Fruit fly (Drosophila melanogaster) whole organism, prepupa: ENCODE data around the gene Mink.

Experiments used
- Blimp-1 ChIP-seq: fragments of 200-800 bp; sonication (Bioruptor generic); optimal IDR thresholded peaks from 3 replicates; lab custom pipeline; 2017; ENCODE audit warnings: missing biosample characterization, missing genetic modification characterization, mild to moderate bottlenecking, moderate library complexity, missing genetic modification reagents
- CG10631 ChIP-seq: fragments of 200-800 bp; sonication (Bioruptor generic); optimal IDR thresholded peaks from 2 replicates; lab custom pipeline; 2016; ENCODE audit warnings: missing biosample characterization, missing genetic modification characterization
- CG10669 ChIP-seq: fragments of 200-800 bp; sonication (Bioruptor generic); optimal IDR thresholded peaks from 3 replicates; lab custom pipeline; 2018; ENCODE audit warnings: missing biosample characterization, mild to moderate bottlenecking, missing genetic modification characterization, moderate library complexity
- CG11294 ChIP-seq: fragments of 200-800 bp; sonication (Bioruptor generic); IDR thresholded peaks from 2 replicates; pipeline ENCODE4 v1.3.6; 2022; ENCODE audit warnings: missing biosample characterization, missing genetic modification characterization
- CG11762 ChIP-seq: fragments of 200-800 bp; sonication (Bioruptor generic); optimal IDR thresholded peaks from 3 replicates; lab custom pipeline; 2016; ENCODE audit warnings: missing biosample characterization, missing genetic modification characterization; ENCODE audit not compliant: insufficient read depth
- CG11902 ChIP-seq: fragments of 200-800 bp; sonication (Bioruptor generic); optimal IDR thresholded peaks from 3 replicates; lab custom pipeline; 2016; ENCODE audit warnings: missing biosample characterization, missing genetic modification characterization
- CG1621 ChIP-seq: fragments of 200-800 bp; sonication (Bioruptor generic); optimal IDR thresholded peaks from 3 replicates; lab custom pipeline; 2018; ENCODE audit warnings: missing biosample characterization, mild to moderate bottlenecking, missing genetic modification characterization
- CG16779 ChIP-seq: fragments of 200-800 bp; sonication (Bioruptor generic); optimal IDR thresholded peaks from 3 replicates; lab custom pipeline; 2017; ENCODE audit warnings: missing biosample characterization, mild to moderate bottlenecking, missing genetic modification characterization
- CG3032 ChIP-seq: fragments of 200-800 bp; optimal IDR thresholded peaks from 2 replicates; lab custom pipeline; 2019; ENCODE audit warnings: missing biosample characterization, mild to moderate bottlenecking, missing genetic modification characterization, moderate library complexity
- CG31627 ChIP-seq: fragments of 200-800 bp; sonication (Bioruptor generic); optimal IDR thresholded peaks from 3 replicates; lab custom pipeline; 2016; ENCODE audit warnings: missing biosample characterization, missing genetic modification characterization
- CG32006 ChIP-seq: fragments of 200-800 bp; sonication (Bioruptor generic); optimal IDR thresholded peaks from 3 replicates; lab custom pipeline; 2017; ENCODE audit warnings: missing biosample characterization, mild to moderate bottlenecking, missing genetic modification characterization
- CG34406 ChIP-seq: fragments of 200-800 bp; sonication (Bioruptor generic); optimal IDR thresholded peaks from 3 replicates; lab custom pipeline; 2016; ENCODE audit warnings: missing biosample characterization, missing genetic modification characterization
- CG3919 ChIP-seq: fragments of 200-800 bp; sonication (Bioruptor generic); optimal IDR thresholded peaks from 3 replicates; lab custom pipeline; 2016; ENCODE audit warnings: missing biosample characterization, missing genetic modification characterization
- CG6163 ChIP-seq: fragments of 200-800 bp; sonication (Bioruptor generic); IDR thresholded peaks from 3 replicates; pipeline ENCODE4 v1.3.6; 2022; ENCODE audit warnings: missing biosample characterization, missing genetic modification characterization
- CG6276 ChIP-seq: fragments of 200-800 bp; sonication (Bioruptor generic); optimal IDR thresholded peaks from 2 replicates; lab custom pipeline; 2017; ENCODE audit warnings: missing biosample characterization, mild to moderate bottlenecking, missing genetic modification characterization
- CG6792 ChIP-seq: fragments of 200-800 bp; sonication (Bioruptor generic); optimal IDR thresholded peaks from 3 replicates; lab custom pipeline; 2016; ENCODE audit warnings: missing biosample characterization, missing genetic modification characterization
- CG6808 ChIP-seq: fragments of 200-800 bp; sonication (Bioruptor generic); optimal IDR thresholded peaks from 3 replicates; lab custom pipeline; 2017; ENCODE audit warnings: missing biosample characterization, missing genetic modification characterization, mild to moderate bottlenecking, moderate library complexity, missing genetic modification reagents
- CG6854 ChIP-seq: fragments of 200-800 bp; sonication (Bioruptor generic); optimal IDR thresholded peaks from 2 replicates; lab custom pipeline; 2017; ENCODE audit warnings: missing biosample characterization, mild to moderate bottlenecking, missing genetic modification characterization
- CG7368 ChIP-seq: fragments of 200-800 bp; sonication (Bioruptor generic); optimal IDR thresholded peaks from 3 replicates; lab custom pipeline; 2016; ENCODE audit warnings: missing biosample characterization, missing genetic modification characterization
- CG8119 ChIP-seq: fragments of 200-800 bp; sonication (Bioruptor generic); IDR thresholded peaks from 3 replicates; pipeline ENCODE4 v1.3.6; 2022; ENCODE audit warnings: missing biosample characterization, missing genetic modification characterization
- CG8319 ChIP-seq: fragments of 200-800 bp; sonication (Bioruptor generic); optimal IDR thresholded peaks from 3 replicates; lab custom pipeline; 2016; ENCODE audit warnings: missing biosample characterization, missing genetic modification characterization
- Eip78C ChIP-seq: fragments of 200-800 bp; sonication (Bioruptor generic); peaks from one replicate; lab custom pipeline; 2016; ENCODE audit warnings: missing biosample characterization, missing genetic modification characterization
- Eip93F ChIP-seq: fragments of 200-800 bp; sonication (Bioruptor generic); optimal IDR thresholded peaks from 2 replicates; lab custom pipeline; 2016; ENCODE audit warnings: missing biosample characterization, mild to moderate bottlenecking, missing genetic modification characterization
- Ets21C ChIP-seq: fragments of 200-800 bp; sonication (Bioruptor generic); optimal IDR thresholded peaks from 3 replicates; lab custom pipeline; 2016; ENCODE audit warnings: missing biosample characterization, missing genetic modification characterization
- Ets96B ChIP-seq: fragments of 200-800 bp; optimal IDR thresholded peaks from 2 replicates; lab custom pipeline; 2019; ENCODE audit warnings: missing biosample characterization, mild to moderate bottlenecking, missing genetic modification characterization, moderate library complexity
- Gug ChIP-seq: fragments of 200-800 bp; sonication (Bioruptor generic); IDR thresholded peaks from 2 replicates; pipeline ENCODE4 v1.3.6; 2022; ENCODE audit warnings: missing biosample characterization, missing genetic modification characterization
- Hr38 ChIP-seq: sonication (Bioruptor generic); optimal IDR thresholded peaks from 2 replicates; lab custom pipeline; 2016; ENCODE audit warnings: missing biosample characterization, missing genetic modification characterization
- Hr39 ChIP-seq: fragments of 200-800 bp; sonication (Bioruptor generic); optimal IDR thresholded peaks from 2 replicates; lab custom pipeline; 2016; ENCODE audit warnings: missing biosample characterization, missing genetic modification characterization
- Hr4 ChIP-seq: fragments of 200-800 bp; sonication (Bioruptor generic); optimal IDR thresholded peaks from 3 replicates; lab custom pipeline; 2016; ENCODE audit warnings: missing biosample characterization, missing genetic modification characterization
- Lpt ChIP-seq: fragments of 200-800 bp; sonication (Bioruptor generic); optimal IDR thresholded peaks from 3 replicates; lab custom pipeline; 2016; ENCODE audit warnings: missing biosample characterization, missing genetic modification characterization
- Met ChIP-seq: fragments of 200-800 bp; sonication (Bioruptor generic); optimal IDR thresholded peaks from 3 replicates; lab custom pipeline; 2016; ENCODE audit warnings: missing biosample characterization, missing genetic modification characterization
- OdsH ChIP-seq: fragments of 200-800 bp; sonication (Bioruptor generic); optimal IDR thresholded peaks from 3 replicates; lab custom pipeline; 2016; ENCODE audit warnings: missing biosample characterization, missing genetic modification characterization
- Smox ChIP-seq: fragments of 200-800 bp; sonication (Bioruptor generic); optimal IDR thresholded peaks from 3 replicates; lab custom pipeline; 2016; ENCODE audit warnings: missing biosample characterization, missing genetic modification characterization
- Sox102F ChIP-seq: fragments of 200-800 bp; sonication (Bioruptor generic); optimal IDR thresholded peaks from 2 replicates; lab custom pipeline; 2016; ENCODE audit warnings: missing biosample characterization, mild to moderate bottlenecking, missing genetic modification characterization
- Sox14 ChIP-seq: fragments of 200-800 bp; sonication (Bioruptor generic); optimal IDR thresholded peaks from 3 replicates; lab custom pipeline; 2016; ENCODE audit warnings: missing biosample characterization, missing genetic modification characterization
- Sox15 ChIP-seq: fragments of 200-800 bp; sonication (Bioruptor generic); optimal IDR thresholded peaks from 3 replicates; lab custom pipeline; 2016; ENCODE audit warnings: missing biosample characterization, missing genetic modification characterization
- acj6 ChIP-seq: fragments of 200-800 bp; sonication (Bioruptor generic); optimal IDR thresholded peaks from 3 replicates; lab custom pipeline; 2016; ENCODE audit warnings: missing biosample characterization, missing genetic modification characterization
- cyc ChIP-seq: fragments of 200-800 bp; sonication (Bioruptor generic); optimal IDR thresholded peaks from 3 replicates; lab custom pipeline; 2016; ENCODE audit warnings: missing biosample characterization, missing genetic modification characterization
- dsx ChIP-seq: fragments of 200-800 bp; optimal IDR thresholded peaks from 3 replicates; lab custom pipeline; 2019; ENCODE audit warnings: missing biosample characterization, mild to moderate bottlenecking, missing genetic modification characterization, moderate library complexity; ENCODE audit not compliant: poor library complexity, severe bottlenecking
- esn ChIP-seq: fragments of 200-800 bp; sonication (Bioruptor generic); optimal IDR thresholded peaks from 2 replicates; lab custom pipeline; 2016; ENCODE audit warnings: missing biosample characterization, mild to moderate bottlenecking, missing genetic modification characterization, moderate library complexity
- fd59A ChIP-seq: fragments of 200-800 bp; sonication (Bioruptor generic); optimal IDR thresholded peaks from 2 replicates; lab custom pipeline; 2017; ENCODE audit warnings: missing biosample characterization, mild to moderate bottlenecking, missing genetic modification characterization, missing genetic modification reagents
- fkh ChIP-seq: fragments of 200-800 bp; sonication (Bioruptor generic); optimal IDR thresholded peaks from 3 replicates; lab custom pipeline; 2017; ENCODE audit warnings: missing biosample characterization, mild to moderate bottlenecking, missing genetic modification characterization, moderate library complexity
- lz ChIP-seq: fragments of 200-800 bp; sonication (Bioruptor generic); optimal IDR thresholded peaks from 3 replicates; lab custom pipeline; 2016; ENCODE audit warnings: missing biosample characterization, missing genetic modification characterization
- net ChIP-seq: fragments of 200-800 bp; sonication (Bioruptor generic); optimal IDR thresholded peaks from 3 replicates; lab custom pipeline; 2016; ENCODE audit warnings: missing biosample characterization, missing genetic modification characterization
- pdm3 ChIP-seq: fragments of 200-800 bp; sonication (Bioruptor generic); optimal IDR thresholded peaks from 3 replicates; lab custom pipeline; 2016; ENCODE audit warnings: missing biosample characterization, missing genetic modification characterization
- salr ChIP-seq, 2 experiments: fragments of 200-800 bp; sonication (Bioruptor generic); optimal IDR thresholded peaks; 3 replicates each; lab custom pipeline; 2016 to 2018; ENCODE audit warnings: missing biosample characterization in 2 of 2, missing genetic modification characterization in 2 of 2, mild to moderate bottlenecking in 1 of 2
- spab ChIP-seq: fragments of 200-800 bp; sonication (Bioruptor generic); optimal IDR thresholded peaks from 2 replicates; lab custom pipeline; 2017; ENCODE audit warnings: missing biosample characterization, mild to moderate bottlenecking, missing genetic modification characterization, missing genetic modification reagents
- ss ChIP-seq, 2 experiments: fragments of 200-800 bp; sonication (Bioruptor generic); optimal IDR thresholded peaks; 2 replicates in 1 of 2; 3 replicates in 1 of 2; lab custom pipeline; 2017 to 2018; ENCODE audit warnings: mild to moderate bottlenecking in 2 of 2, missing biosample characterization in 2 of 2, missing genetic modification characterization in 2 of 2, moderate library complexity in 1 of 2
- svp ChIP-seq: fragments of 200-800 bp; sonication (Bioruptor generic); peaks from one replicate; lab custom pipeline; 2016; ENCODE audit warnings: missing biosample characterization, missing genetic modification characterization
- topi ChIP-seq: fragments of 200-800 bp; sonication (Bioruptor generic); optimal IDR thresholded peaks from 3 replicates; lab custom pipeline; 2016; ENCODE audit warnings: missing biosample characterization, missing genetic modification characterization
- vri ChIP-seq: fragments of 200-800 bp; sonication (Bioruptor generic); optimal IDR thresholded peaks from 3 replicates; lab custom pipeline; 2016; ENCODE audit warnings: missing biosample characterization, mild to moderate bottlenecking, missing genetic modification characterization

Mink gene

DNA sequence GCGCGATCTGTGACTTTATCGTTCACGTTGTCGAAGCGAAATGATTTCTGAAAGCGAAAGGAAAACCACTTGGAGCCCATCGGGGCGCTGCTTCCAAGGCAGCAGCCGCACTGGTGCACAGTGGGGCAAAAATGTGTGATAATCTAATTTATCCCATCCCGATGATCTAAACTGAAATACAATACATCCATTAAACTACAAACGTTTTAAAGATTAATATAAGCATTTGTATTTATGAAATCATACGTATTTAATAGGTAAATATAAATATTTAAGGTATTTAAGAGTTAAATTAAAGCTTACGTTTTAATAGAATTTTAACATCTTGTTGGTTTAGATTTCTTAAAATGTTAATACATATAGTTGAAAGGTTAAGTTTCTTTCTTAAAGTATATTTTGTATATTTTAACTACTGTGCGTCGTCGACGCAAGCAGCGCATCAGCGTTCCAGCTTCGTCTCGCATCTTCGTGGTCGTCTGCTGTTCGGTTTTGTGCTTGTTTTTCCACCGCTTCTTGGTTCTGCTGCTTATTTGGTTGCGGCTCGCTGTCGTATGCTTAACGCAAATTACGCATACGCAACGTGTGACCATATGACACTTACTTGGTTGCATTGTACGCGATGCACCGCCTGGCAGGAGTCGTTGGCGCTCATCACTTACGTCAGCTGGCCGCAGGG is 16.2 kb upstream of the Mink start, which contains the start of gene CG13643:
TSS of gene CG13643 (minus strand) at position 46 of the 676 bp plus-strand sequence.
- TF ChIP-seq topi (GFP tag; lab: Kevin White, UChicago), result peak; percentile 12
- no peak for TF ChIP-seq fd59A
- TF ChIP-seq CG31627 (GFP tag; lab: Kevin White, UChicago), result no peak
- TF ChIP-seq Hr39 (GFP tag; lab: Kevin White, UChicago), result no peak
- TF ChIP-seq cyc (GFP tag; lab: Kevin White, UChicago), result peak; percentile 1
- peak; percentile 12 for TF ChIP-seq dsx
- no peak for TF ChIP-seq lz (GFP tag; lab: Kevin White, UChicago)
- peak; percentile 70 for TF ChIP-seq svp (GFP tag; lab: Kevin White, UChicago)
- TF ChIP-seq Hr38 (GFP tag; lab: Kevin White, UChicago), result no peak
- TF ChIP-seq Met (GFP tag; lab: Kevin White, UChicago), result peak; percentile 18
- TF ChIP-seq OdsH (GFP tag; lab: Kevin White, UChicago), result peak; percentile 55
- TF ChIP-seq CG6163 (GFP tag; lab: Robert Waterston, UW), result 0 out of 3 replicates have a peak, but pooled peaks have one; percentile 6
- no peak for TF ChIP-seq CG11294 (GFP tag; lab: Robert Waterston, UW)
- TF ChIP-seq Sox102F, result no peak
- TF ChIP-seq net (GFP tag; lab: Kevin White, UChicago), result peak; percentile 64
- TF ChIP-seq CG10669, result no peak
- peak in 1 of 2 experiments; percentile 71 for TF ChIP-seq salr (GFP tag; optimal IDR thresholded peaks at IDR 0.05; lab: Kevin White, UChicago)
- no peak for TF ChIP-seq spab
- no peak for TF ChIP-seq CG6854 (GFP tag; lab: Kevin White, UChicago)
- TF ChIP-seq pdm3 (GFP tag; lab: Kevin White, UChicago), result peak; percentile 23
- peak; percentile 4 for TF ChIP-seq Smox (GFP tag; lab: Kevin White, UChicago)
- peak; percentile 35 to 56 for TF ChIP-seq ss (GFP tag; optimal IDR thresholded peaks at IDR 0.05; lab: Kevin White, UChicago)
- TF ChIP-seq Gug (GFP tag; lab: Robert Waterston, UW), result no peak
- TF ChIP-seq Blimp-1 (GFP tag; lab: Kevin White, UChicago), result peak; percentile 54
- peak; percentile 40 for TF ChIP-seq CG10631 (GFP tag; lab: Kevin White, UChicago)
- no peak for TF ChIP-seq Ets21C (GFP tag; lab: Kevin White, UChicago)
- no peak for TF ChIP-seq CG8319
- TF ChIP-seq Eip93F (GFP tag; lab: Kevin White, UChicago), result no peak
- no peak for TF ChIP-seq vri (GFP tag; lab: Kevin White, UChicago)
- TF ChIP-seq Sox15, result no peak
- peak; percentile 86 for TF ChIP-seq CG8119
- TF ChIP-seq CG3032 (tag; lab: Kevin White, UChicago), result no peak
- TF ChIP-seq fkh (GFP tag; lab: Kevin White, UChicago), result no peak
- peak; percentile 36 for TF ChIP-seq Lpt (GFP tag; lab: Kevin White, UChicago)
- no peak for TF ChIP-seq esn (GFP tag; lab: Kevin White, UChicago)
- peak; percentile 11 for TF ChIP-seq CG7368
- TF ChIP-seq CG6808 (GFP tag; lab: Kevin White, UChicago), result peak; percentile 41
- peak; percentile 75 for TF ChIP-seq CG6276
- TF ChIP-seq Sox14, result no peak
- TF ChIP-seq CG32006 (GFP tag; lab: Kevin White, UChicago), result peak; percentile 85
- TF ChIP-seq CG34406, result peak; percentile 62
- TF ChIP-seq CG16779 (tag; lab: Kevin White, UChicago), result peak; percentile 17
- no peak for TF ChIP-seq Ets96B (tag; lab: Kevin White, UChicago)
- peak; percentile 67 for TF ChIP-seq CG3919 (GFP tag; lab: Kevin White, UChicago)
- TF ChIP-seq CG11762 (GFP tag; lab: Kevin White, UChicago), result peak; percentile 69
- no peak for TF ChIP-seq CG1621
- TF ChIP-seq Hr4 (GFP tag; lab: Kevin White, UChicago), result peak; percentile 55
- TF ChIP-seq CG11902 (GFP tag; lab: Kevin White, UChicago), result no peak
- peak; percentile 88 for TF ChIP-seq Eip78C (GFP tag; lab: Kevin White, UChicago)
- TF ChIP-seq CG6792 (GFP tag; lab: Kevin White, UChicago), result peak; percentile 34
- peak; percentile 58 for TF ChIP-seq acj6 (GFP tag; lab: Kevin White, UChicago)
